Fruit fly (Drosophila melanogaster) whole organism, prepupa: ENCODE results near the gene CG14642.

Experiments used
- CG3919 ChIP-seq: fragments of 200-800 bp; sonication (Bioruptor generic); optimal IDR thresholded peaks from 3 replicates; lab custom pipeline; 2016; ENCODE audit warnings: missing biosample characterization, missing genetic modification characterization
- CG4318 ChIP-seq: fragments of 200-800 bp; sonication (Bioruptor generic); optimal IDR thresholded peaks from 3 replicates; lab custom pipeline; 2017; ENCODE audit warnings: missing biosample characterization, mild to moderate bottlenecking, missing genetic modification characterization
- CG6854 ChIP-seq: fragments of 200-800 bp; sonication (Bioruptor generic); optimal IDR thresholded peaks from 2 replicates; lab custom pipeline; 2017; ENCODE audit warnings: missing biosample characterization, mild to moderate bottlenecking, missing genetic modification characterization
- CG7368 ChIP-seq: fragments of 200-800 bp; sonication (Bioruptor generic); optimal IDR thresholded peaks from 3 replicates; lab custom pipeline; 2016; ENCODE audit warnings: missing biosample characterization, missing genetic modification characterization
- CG8119 ChIP-seq: fragments of 200-800 bp; sonication (Bioruptor generic); IDR thresholded peaks from 3 replicates; pipeline ENCODE4 v1.3.6; 2022; ENCODE audit warnings: missing biosample characterization, missing genetic modification characterization
- Eip75B ChIP-seq: fragments of 200-800 bp; sonication (Bioruptor generic); optimal IDR thresholded peaks from 3 replicates; lab custom pipeline; 2016; ENCODE audit warnings: missing biosample characterization, missing genetic modification characterization
- Hr38 ChIP-seq: sonication (Bioruptor generic); optimal IDR thresholded peaks from 2 replicates; lab custom pipeline; 2016; ENCODE audit warnings: missing biosample characterization, missing genetic modification characterization
- Hr4 ChIP-seq: fragments of 200-800 bp; sonication (Bioruptor generic); optimal IDR thresholded peaks from 3 replicates; lab custom pipeline; 2016; ENCODE audit warnings: missing biosample characterization, missing genetic modification characterization
- Lpt ChIP-seq: fragments of 200-800 bp; sonication (Bioruptor generic); optimal IDR thresholded peaks from 3 replicates; lab custom pipeline; 2016; ENCODE audit warnings: missing biosample characterization, missing genetic modification characterization
- Sox102F ChIP-seq: fragments of 200-800 bp; sonication (Bioruptor generic); optimal IDR thresholded peaks from 2 replicates; lab custom pipeline; 2016; ENCODE audit warnings: missing biosample characterization, mild to moderate bottlenecking, missing genetic modification characterization
- dac ChIP-seq: fragments of 200-800 bp; sonication (Bioruptor generic); optimal IDR thresholded peaks from 2 replicates; lab custom pipeline; 2017; ENCODE audit warnings: missing biosample characterization, mild to moderate bottlenecking, missing genetic modification characterization
- fd59A ChIP-seq: fragments of 200-800 bp; sonication (Bioruptor generic); optimal IDR thresholded peaks from 2 replicates; lab custom pipeline; 2017; ENCODE audit warnings: missing biosample characterization, mild to moderate bottlenecking, missing genetic modification characterization, missing genetic modification reagents
- spab ChIP-seq: fragments of 200-800 bp; sonication (Bioruptor generic); optimal IDR thresholded peaks from 2 replicates; lab custom pipeline; 2017; ENCODE audit warnings: missing biosample characterization, mild to moderate bottlenecking, missing genetic modification characterization, missing genetic modification reagents

dm6 chr3R:4241776-4242175 lies 741 bp downstream of the CG14642 start:
- TF ChIP-seq Lpt (GFP tag; lab: Kevin White, UChicago): no peak
- TF ChIP-seq CG8119 (GFP tag; lab: Robert Waterston, UW): no peak
- no peak for TF ChIP-seq CG6854 (GFP tag; lab: Kevin White, UChicago)
- no peak for TF ChIP-seq CG7368 (GFP tag; lab: Kevin White, UChicago)
- no peak for TF ChIP-seq Hr38 (GFP tag; lab: Kevin White, UChicago)
- no peak for TF ChIP-seq CG3919 (GFP tag; lab: Kevin White, UChicago)
- no peak for TF ChIP-seq CG4318 (GFP tag; lab: Kevin White, UChicago)
- no peak for TF ChIP-seq spab (GFP tag; lab: Kevin White, UChicago)
- TF ChIP-seq fd59A (GFP tag; lab: Kevin White, UChicago): no peak
- TF ChIP-seq Hr4: no peak
- no peak for TF ChIP-seq dac (GFP tag; lab: Kevin White, UChicago)
- no peak for TF ChIP-seq Eip75B (GFP tag; lab: Kevin White, UChicago)
- no peak for TF ChIP-seq Sox102F (GFP tag; lab: Kevin White, UChicago)
